Worm (Caenorhabditis elegans) whole organism, mixed stage, embryonic: Measurements from ENCODE around the gene dhc-4.

Source experiments
- M03D4.4 ChIP-seq: sonication (generic microtip); optimal IDR thresholded peaks from 2 replicates; lab custom pipeline; 2017; ENCODE audit warnings: mild to moderate bottlenecking, missing genetic modification characterization, missing compliant biosample characterization
- bed-3 ChIP-seq: fragments of 200-800 bp; sonication (Bioruptor generic); optimal IDR thresholded peaks from 3 replicates; lab custom pipeline; 2018; ENCODE audit warnings: mild to moderate bottlenecking, missing genetic modification characterization, moderate library complexity, missing compliant biosample characterization
- ceh-39 ChIP-seq: fragments of 150-350 bp; optimal IDR thresholded peaks from 2 replicates; lab custom pipeline; 2014; ENCODE audit warnings: missing biosample characterization, missing genetic modification characterization
- ceh-43 ChIP-seq: fragments of 200-800 bp; sonication (Bioruptor generic); optimal IDR thresholded peaks from 2 replicates; lab custom pipeline; 2018; ENCODE audit warnings: mild to moderate bottlenecking, missing genetic modification characterization, moderate library complexity, missing compliant biosample characterization
- ceh-83 ChIP-seq: fragments of 200-800 bp; sonication (Bioruptor generic); optimal IDR thresholded peaks from 2 replicates; lab custom pipeline; 2018; ENCODE audit warnings: mild to moderate bottlenecking, missing genetic modification characterization, missing compliant biosample characterization
- ces-1 ChIP-seq: fragments of 150-350 bp; optimal IDR thresholded peaks from 2 replicates; lab custom pipeline; 2014; ENCODE audit warnings: missing biosample characterization, missing genetic modification reagents, missing genetic modification characterization
- cnd-1 ChIP-seq: fragments of 200-800 bp; sonication (Bioruptor generic); optimal IDR thresholded peaks from 2 replicates; lab custom pipeline; 2018; ENCODE audit warnings: mild to moderate bottlenecking, missing genetic modification characterization, missing compliant biosample characterization
- drap-1 ChIP-seq: fragments of 200-800 bp; sonication (Bioruptor generic); optimal IDR thresholded peaks from 3 replicates; lab custom pipeline; 2018; ENCODE audit warnings: mild to moderate bottlenecking, missing genetic modification characterization, missing compliant biosample characterization
- flh-1 ChIP-seq: fragments of 200-800 bp; sonication (Bioruptor generic); optimal IDR thresholded peaks from 2 replicates; lab custom pipeline; 2018; ENCODE audit warnings: mild to moderate bottlenecking, missing genetic modification characterization, moderate library complexity, missing compliant biosample characterization
- hlh-1 ChIP-seq: fragments of 150-350 bp; optimal IDR thresholded peaks from 2 replicates; lab custom pipeline; 2014; ENCODE audit warnings: missing biosample characterization, missing genetic modification reagents, missing genetic modification characterization
- lin-13 ChIP-seq: fragments of 150-350 bp; optimal IDR thresholded peaks from 2 replicates; lab custom pipeline; 2014; ENCODE audit warnings: missing biosample characterization, missing genetic modification characterization
- lsy-2 ChIP-seq: fragments of 150-350 bp; optimal IDR thresholded peaks from 2 replicates; lab custom pipeline; 2014; ENCODE audit warnings: missing biosample characterization, missing genetic modification characterization
- mab-5 ChIP-seq: fragments of 150-350 bp; optimal IDR thresholded peaks from 2 replicates; lab custom pipeline; 2014; ENCODE audit warnings: missing biosample characterization, missing genetic modification characterization
- mep-1 ChIP-seq: fragments of 150-350 bp; optimal IDR thresholded peaks from 2 replicates; lab custom pipeline; 2017; ENCODE audit warnings: missing biosample characterization, missing genetic modification reagents, missing genetic modification characterization, inconsistent platforms
- mls-2 ChIP-seq: sonication (generic microtip); optimal IDR thresholded peaks from 2 replicates; lab custom pipeline; 2016; ENCODE audit warnings: mild to moderate bottlenecking, missing genetic modification characterization, moderate library complexity, missing compliant biosample characterization
- nhr-2 ChIP-seq: fragments of 150-350 bp; optimal IDR thresholded peaks from 2 replicates; lab custom pipeline; 2014; ENCODE audit warnings: missing biosample characterization, missing genetic modification characterization
- nhr-237 ChIP-seq: fragments of 150-350 bp; optimal IDR thresholded peaks from 2 replicates; lab custom pipeline; 2014; ENCODE audit warnings: missing biosample characterization, missing genetic modification characterization
- nhr-28 ChIP-seq: fragments of 150-350 bp; optimal IDR thresholded peaks from 2 replicates; lab custom pipeline; 2014; ENCODE audit warnings: missing biosample characterization, missing genetic modification characterization
- nhr-76 ChIP-seq: sonication (generic microtip); optimal IDR thresholded peaks from 2 replicates; lab custom pipeline; 2017; ENCODE audit warnings: missing biosample characterization, missing genetic modification characterization
- pha-4 ChIP-seq: fragments of 150-350 bp; optimal IDR thresholded peaks from 2 replicates; lab custom pipeline; 2018; ENCODE audit warnings: missing biosample characterization, missing genetic modification reagents, missing genetic modification characterization
- snpc-4 ChIP-seq: fragments of 150-350 bp; optimal IDR thresholded peaks from 2 replicates; lab custom pipeline; 2014; ENCODE audit warnings: missing biosample characterization, missing genetic modification characterization
- sptf-1 ChIP-seq: sonication (generic microtip); optimal IDR thresholded peaks from 2 replicates; lab custom pipeline; 2017; ENCODE audit warnings: mild to moderate bottlenecking, missing genetic modification characterization, moderate library complexity, missing compliant biosample characterization
- tbx-8 ChIP-seq: fragments of 200-800 bp; sonication (Bioruptor generic); optimal IDR thresholded peaks from 2 replicates; lab custom pipeline; 2018; ENCODE audit warnings: mild to moderate bottlenecking, missing genetic modification characterization, moderate library complexity, missing compliant biosample characterization
- unc-62 ChIP-seq: fragments of 150-350 bp; optimal IDR thresholded peaks from 2 replicates; lab custom pipeline; 2014; ENCODE audit warnings: missing biosample characterization, missing genetic modification reagents, missing genetic modification characterization
- ztf-11 ChIP-seq: fragments of 150-350 bp; optimal IDR thresholded peaks from 2 replicates; lab custom pipeline; 2014; ENCODE audit warnings: missing biosample characterization, missing genetic modification characterization

dhc-4 gene

ce11 chrIII:11036132-11036531 lies 66.4 kb downstream of the dhc-4 start:
- TF ChIP-seq ztf-11: no peak
- peak; percentile 74 for TF ChIP-seq mep-1 (tag; lab: Kevin White, UChicago)
- no peak for TF ChIP-seq cnd-1
- TF ChIP-seq nhr-237 (tag; lab: Kevin White, UChicago): peak; percentile 58
- TF ChIP-seq lin-13 (tag; lab: Kevin White, UChicago): peak; percentile 74
- TF ChIP-seq pha-4 (tag; lab: Kevin White, UChicago): peak; percentile 67
- peak; percentile 28 for TF ChIP-seq sptf-1 (tag; lab: Kevin White, UChicago)
- peak; percentile 96 for TF ChIP-seq lsy-2 (tag; lab: Kevin White, UChicago)
- no peak for TF ChIP-seq M03D4.4
- TF ChIP-seq nhr-28 (tag; lab: Kevin White, UChicago): no peak
- TF ChIP-seq flh-1 (GFP tag; lab: Kevin White, UChicago): no peak
- TF ChIP-seq unc-62: peak; percentile 34
- peak; percentile 34 for TF ChIP-seq ces-1 (GFP tag; lab: Kevin White, UChicago)
- TF ChIP-seq, all 35 proteins: peak for 8

- TF ChIP-seq mls-2 (tag; lab: Kevin White, UChicago) (no peak), mab-5 (tag; lab: Kevin White, UChicago) (no peak), tbx-8 (GFP tag; lab: Kevin White, UChicago) (no peak), bed-3 (GFP tag; lab: Kevin White, UChicago) (no peak), ceh-43 (GFP tag; lab: Kevin White, UChicago) (no peak), sptf-1 (tag; lab: Kevin White, UChicago) (no peak), mep-1 (tag; lab: Kevin White, UChicago) (no peak), hlh-1 (no peak), nhr-2 (tag; lab: Kevin White, UChicago) (no peak), drap-1 (GFP tag; lab: Kevin White, UChicago) (no peak), flh-1 (GFP tag; lab: Kevin White, UChicago) (no peak), ces-1 (GFP tag; lab: Kevin White, UChicago) (no peak)
Measured at ce11 chrIII:11036640-11037039, 66.9 kb downstream of the dhc-4 start, which contains the start of gene spat-2. Gene spat-2, plus strand, starts transcription at chrIII:11036940.

- TF ChIP-seq ceh-83 (GFP tag; lab: Kevin White, UChicago) (no peak), ceh-39 (tag; lab: Kevin White, UChicago) (no peak), nhr-28 (tag; lab: Kevin White, UChicago) (no peak), sptf-1 (tag; lab: Kevin White, UChicago) (no peak), bed-3 (GFP tag; lab: Kevin White, UChicago) (no peak), hlh-1 (peak; percentile 21), ceh-43 (GFP tag; lab: Kevin White, UChicago) (no peak), mep-1 (tag; lab: Kevin White, UChicago) (peak; percentile 46), tbx-8 (GFP tag; lab: Kevin White, UChicago) (no peak), drap-1 (GFP tag; lab: Kevin White, UChicago) (no peak), cnd-1 (no peak)
Measured at ce11 chrIII:11039250-11039649, 69.5 kb downstream of the dhc-4 start.

ce11 chrIII:11040606-11041005 lies 70.9 kb downstream of the dhc-4 start:
- TF ChIP-seq nhr-76 (no peak), M03D4.4 (no peak), snpc-4 (tag; lab: Kevin White, UChicago) (no peak)
